Worm (Caenorhabditis elegans): ENCODE measurements around the gene F38A6.4.

Gene F38A6.4

DNA sequence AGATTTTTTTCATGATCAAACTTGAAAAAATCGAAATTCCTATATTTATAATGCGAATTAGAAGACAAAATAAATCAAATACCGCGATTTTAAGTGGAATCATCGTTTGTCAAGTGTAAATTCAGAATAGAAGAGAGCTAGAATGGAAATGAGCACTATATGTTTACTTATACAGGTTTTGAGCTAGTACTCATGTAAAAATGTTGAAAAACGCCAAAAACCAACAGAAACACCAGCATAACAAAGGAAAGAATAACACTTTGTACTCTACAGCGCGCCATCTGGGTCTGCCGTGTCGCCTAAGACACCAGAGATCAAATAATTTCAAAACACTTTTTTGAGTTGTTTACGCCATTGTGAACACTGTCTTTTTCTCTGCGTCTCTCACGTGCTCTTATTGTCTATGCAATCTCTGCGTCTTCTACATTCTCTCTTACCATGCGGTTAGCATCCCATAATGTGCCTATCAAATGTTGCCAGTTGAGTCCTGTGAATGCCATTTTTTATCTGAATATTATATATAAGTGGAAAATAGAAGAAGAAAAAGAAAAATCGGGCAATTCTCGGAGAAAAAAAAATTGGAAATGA, 46.3 kb downstream of the F38A6.4 start, which contains the start of gene ipla-3 (continued):
- peak; percentile 12 for TF ChIP-seq nhr-10 (tag; optimal IDR thresholded peaks at IDR 0.05)
- TF ChIP-seq ceh-62 (tag; optimal IDR thresholded peaks at IDR 0.05) = no peak
- 0 out of 2 replicates have a peak, but pooled peaks have one; percentile 26 for TF ChIP-seq egl-43 (GFP tag; IDR thresholded peaks at IDR 0.05)
- peak; percentile 69 for TF ChIP-seq mep-1 (tag; optimal IDR thresholded peaks at IDR 0.05)
- peak; percentile 79 for TF ChIP-seq pha-4 (GFP tag; IDR thresholded peaks at IDR 0.05)
- peak; percentile 76 for TF ChIP-seq pha-4 (tag; optimal IDR thresholded peaks at IDR 0.05)

- peak; percentile 92 for TF ChIP-seq aha-1 (tag)
- no peak for TF ChIP-seq arid-1 (GFP tag; conservative IDR thresholded peaks at IDR 0.05)
Observed at ce11 chrV:20727458-20727857, 47.7 kb downstream of the F38A6.4 start.
